Fruit fly (Drosophila melanogaster) whole organism, embryonic: Measurements from ENCODE around the gene CG15912.

ENCODE experiments used
- Ada2b ChIP-seq: fragments of 200-800 bp; sonication (Bioruptor generic); IDR thresholded peaks from 2 replicates; pipeline ENCODE4 v1.3.6; 2022; ENCODE audit warnings: missing biosample characterization, missing genetic modification characterization
- Bteb2 ChIP-seq: fragments of 200-800 bp; sonication (Bioruptor generic); optimal IDR thresholded peaks from 2 replicates; lab custom pipeline; 2016; ENCODE audit warnings: missing biosample characterization, missing genetic modification characterization
- CG10565 ChIP-seq: fragments of 200-800 bp; sonication (Bioruptor generic); optimal IDR thresholded peaks from 3 replicates; lab custom pipeline; 2016; ENCODE audit warnings: missing biosample characterization, mild to moderate bottlenecking, missing genetic modification characterization
- CG11560 ChIP-seq: fragments of 200-800 bp; sonication (Bioruptor generic); IDR thresholded peaks from 3 replicates; pipeline ENCODE4 v1.3.6; 2022; ENCODE audit warnings: missing biosample characterization, missing genetic modification characterization
- CG11695 ChIP-seq: fragments of 200-800 bp; sonication (Bioruptor generic); IDR thresholded peaks from 3 replicates; pipeline ENCODE4 v1.3.6; 2022; ENCODE audit warnings: missing biosample characterization, missing genetic modification characterization
- CG14014 ChIP-seq: fragments of 200-800 bp; sonication (Bioruptor generic); IDR thresholded peaks from 2 replicates; pipeline ENCODE4 v1.3.6; 2022; ENCODE audit warnings: missing biosample characterization, missing genetic modification characterization
- CG15479 ChIP-seq: fragments of 200-800 bp; sonication (Bioruptor generic); optimal IDR thresholded peaks from 3 replicates; lab custom pipeline; 2019; ENCODE audit warnings: missing biosample characterization, mild to moderate bottlenecking, missing genetic modification characterization, moderate library complexity
- CG1647 ChIP-seq: fragments of 200-800 bp; sonication (Bioruptor generic); optimal IDR thresholded peaks from 3 replicates; lab custom pipeline; 2016; ENCODE audit warnings: missing biosample characterization, missing genetic modification characterization
- CG17912 ChIP-seq: fragments of 200-800 bp; sonication (Bioruptor generic); optimal IDR thresholded peaks from 2 replicates; lab custom pipeline; 2018; ENCODE audit warnings: missing biosample characterization, mild to moderate bottlenecking, missing genetic modification characterization
- CG18011 ChIP-seq: fragments of 200-800 bp; sonication (Bioruptor generic); optimal IDR thresholded peaks from 2 replicates; lab custom pipeline; 2017; ENCODE audit warnings: missing biosample characterization, missing genetic modification characterization, mild to moderate bottlenecking, moderate library complexity, missing genotype
- CG2116 ChIP-seq: fragments of 200-800 bp; sonication (Bioruptor generic); optimal IDR thresholded peaks from 3 replicates; lab custom pipeline; 2018; ENCODE audit warnings: missing biosample characterization, mild to moderate bottlenecking, missing genetic modification characterization
- CG2678 ChIP-seq: fragments of 200-800 bp; sonication (Bioruptor generic); optimal IDR thresholded peaks from 3 replicates; lab custom pipeline; 2019; ENCODE audit warnings: missing biosample characterization, mild to moderate bottlenecking, missing genetic modification characterization, moderate library complexity
- CG31388 ChIP-seq: fragments of 200-800 bp; sonication (Bioruptor generic); optimal IDR thresholded peaks from 2 replicates; lab custom pipeline; 2016; ENCODE audit warnings: missing biosample characterization, missing genetic modification characterization
- CG3281 ChIP-seq: fragments of 200-800 bp; sonication (Bioruptor generic); optimal IDR thresholded peaks from 3 replicates; lab custom pipeline; 2017; ENCODE audit warnings: missing biosample characterization, mild to moderate bottlenecking, missing genetic modification characterization
- CG3726 ChIP-seq: fragments of 200-800 bp; sonication (Bioruptor generic); IDR thresholded peaks from 3 replicates; pipeline ENCODE4, ENCODE4 v1.3.6; 2022; ENCODE audit warnings: missing biosample characterization, missing genetic modification characterization
- CG3847 ChIP-seq: fragments of 200-800 bp; sonication (Bioruptor generic); IDR thresholded peaks from 2 replicates; pipeline ENCODE4 v1.3.6; 2022; ENCODE audit warnings: missing biosample characterization, missing genetic modification characterization
- CG4424 ChIP-seq: fragments of 200-800 bp; sonication (Bioruptor generic); optimal IDR thresholded peaks from 3 replicates; lab custom pipeline; 2016; ENCODE audit warnings: missing biosample characterization, missing genetic modification characterization
- CG4707 ChIP-seq: fragments of 200-800 bp; sonication (Bioruptor generic); optimal IDR thresholded peaks from 2 replicates; lab custom pipeline; 2018; ENCODE audit warnings: missing biosample characterization, mild to moderate bottlenecking, missing genetic modification characterization, moderate library complexity
- CG6654 ChIP-seq: fragments of 200-800 bp; sonication (Bioruptor generic); optimal IDR thresholded peaks from 2 replicates; lab custom pipeline; 2017; ENCODE audit warnings: missing biosample characterization, mild to moderate bottlenecking, missing genetic modification characterization
- CG6689 ChIP-seq: fragments of 200-800 bp; sonication (Bioruptor generic); IDR thresholded peaks from 2 replicates; pipeline ENCODE4 v1.3.6; 2022; ENCODE audit warnings: missing biosample characterization, missing genetic modification characterization
- CG7745 ChIP-seq: fragments of 200-800 bp; sonication (Bioruptor generic); optimal IDR thresholded peaks from 2 replicates; lab custom pipeline; 2018; ENCODE audit warnings: missing biosample characterization, mild to moderate bottlenecking, missing genetic modification characterization, moderate library complexity
- CG9727 ChIP-seq: fragments of 200-800 bp; sonication (Bioruptor generic); optimal IDR thresholded peaks from 3 replicates; lab custom pipeline; 2017; ENCODE audit warnings: missing biosample characterization, mild to moderate bottlenecking, missing genetic modification characterization
- Doc2 ChIP-seq: fragments of 200-800 bp; sonication (Bioruptor generic); IDR thresholded peaks from 2 replicates; pipeline ENCODE4 v1.3.6; 2022; ENCODE audit warnings: missing biosample characterization, missing genetic modification characterization
- Dp ChIP-seq: fragments of 200-800 bp; sonication (Bioruptor generic); optimal IDR thresholded peaks from 2 replicates; lab custom pipeline; 2018; ENCODE audit warnings: missing biosample characterization, mild to moderate bottlenecking, missing genetic modification characterization, moderate library complexity
- Fer3 ChIP-seq: fragments of 200-800 bp; sonication (Bioruptor generic); optimal IDR thresholded peaks from 2 replicates; lab custom pipeline; 2018; ENCODE audit warnings: missing biosample characterization, mild to moderate bottlenecking, missing genetic modification characterization, moderate library complexity
- Gsc ChIP-seq: fragments of 200-800 bp; sonication (Bioruptor generic); IDR thresholded peaks from 2 replicates; pipeline ENCODE4 v1.3.6; 2022; ENCODE audit warnings: missing biosample characterization, missing genetic modification characterization
- H2.0 ChIP-seq: fragments of 200-800 bp; sonication (Bioruptor generic); IDR thresholded peaks from 2 replicates; pipeline ENCODE4 v1.3.6; 2022; ENCODE audit warnings: missing biosample characterization, missing genetic modification characterization
- HLH54F ChIP-seq: fragments of 200-800 bp; sonication (Bioruptor generic); optimal IDR thresholded peaks from 3 replicates; lab custom pipeline; 2016; ENCODE audit warnings: missing biosample characterization, missing genetic modification characterization
- Hr3 ChIP-seq: fragments of 200-800 bp; sonication (Bioruptor generic); optimal IDR thresholded peaks from 3 replicates; lab custom pipeline; 2016; ENCODE audit warnings: missing biosample characterization, missing genetic modification characterization
- NC2α ChIP-seq: fragments of 200-800 bp; sonication (Bioruptor generic); optimal IDR thresholded peaks from 2 replicates; lab custom pipeline; 2016; ENCODE audit warnings: missing biosample characterization, missing genetic modification characterization
- Pdp1 ChIP-seq, 2 experiments: fragments of 200-800 bp; sonication (Bioruptor generic); optimal IDR thresholded peaks; 3 replicates each; lab custom pipeline; 2016; ENCODE audit warnings: missing biosample characterization in 2 of 2, missing genetic modification characterization in 2 of 2, mild to moderate bottlenecking in 1 of 2, moderate library complexity in 1 of 2
- Ptx1 ChIP-seq: fragments of 200-800 bp; sonication (Bioruptor generic); IDR thresholded peaks from 2 replicates; pipeline ENCODE4 v1.3.6; 2022; ENCODE audit warnings: missing biosample characterization, missing genetic modification characterization
- Rx ChIP-seq: fragments of 200-800 bp; sonication (Bioruptor generic); IDR thresholded peaks from 2 replicates; pipeline ENCODE4 v1.3.6; 2022; ENCODE audit warnings: missing biosample characterization, missing genetic modification characterization
- Scr ChIP-seq: fragments of 200-800 bp; sonication (Bioruptor generic); IDR thresholded peaks from 2 replicates; pipeline ENCODE4 v1.3.6; 2022; ENCODE audit warnings: missing biosample characterization, missing genetic modification characterization; ENCODE audit not compliant: partially characterized antibody
- Usf ChIP-seq: fragments of 200-800 bp; sonication (Bioruptor generic); optimal IDR thresholded peaks from 2 replicates; lab custom pipeline; 2017; ENCODE audit warnings: missing genotype, missing biosample characterization, missing genetic modification characterization
- ase ChIP-seq: fragments of 200-800 bp; sonication (Bioruptor generic); IDR thresholded peaks from 3 replicates; pipeline ENCODE4 v1.3.6; 2022; ENCODE audit warnings: missing biosample characterization, missing genetic modification characterization
- ash1 ChIP-seq: fragments of 200-800 bp; sonication (Bioruptor generic); optimal IDR thresholded peaks from 2 replicates; lab custom pipeline; 2018; ENCODE audit warnings: missing biosample characterization, mild to moderate bottlenecking, missing genetic modification characterization
- chinmo ChIP-seq: fragments of 200-800 bp; sonication (Bioruptor generic); IDR thresholded peaks from 4 replicates; pipeline ENCODE4 v1.3.6; 2022; ENCODE audit warnings: missing biosample characterization, missing genetic modification characterization; ENCODE audit not compliant: partially characterized antibody
- crp ChIP-seq, 2 experiments: fragments of 200-800 bp; sonication (Bioruptor generic); optimal IDR thresholded peaks; 2 replicates in 1 of 2; 3 replicates in 1 of 2; lab custom pipeline; 2017; ENCODE audit warnings: missing biosample characterization in 2 of 2, missing genetic modification characterization in 2 of 2, mild to moderate bottlenecking in 1 of 2, moderate library complexity in 1 of 2
- eve ChIP-seq, 2 experiments: fragments of >200 bp; optimal IDR thresholded peaks; 2 replicates each; lab custom pipeline; 2017; ENCODE audit warnings: missing biosample characterization in 2 of 2, missing genetic modification characterization in 2 of 2
- hkb ChIP-seq, 2 experiments: fragments of 200-800 bp in 1 of 2; fragments of >200 bp in 1 of 2; sonication (Bioruptor generic) in 1 of 2; IDR thresholded peaks in 1 of 2; optimal IDR thresholded peaks in 1 of 2; 2 replicates each; pipeline versions ENCODE4 v1.3.6 to Lab custom; 2017 to 2022; ENCODE audit warnings: missing biosample characterization in 1 of 2, missing genetic modification characterization in 1 of 2
- hth ChIP-seq: fragments of >200 bp; optimal IDR thresholded peaks from 2 replicates; lab custom pipeline; 2017; ENCODE audit warnings: inconsistent platforms
- insv ChIP-seq, 2 experiments: fragments of 200-800 bp; sonication (Bioruptor generic); optimal IDR thresholded peaks; 3 replicates each; lab custom pipeline; 2016 to 2018; ENCODE audit warnings: missing biosample characterization in 2 of 2, missing genetic modification characterization in 2 of 2
- jigr1 ChIP-seq: fragments of 200-800 bp; sonication (Bioruptor generic); IDR thresholded peaks from 3 replicates; pipeline ENCODE4 v1.3.6; 2022; ENCODE audit warnings: missing biosample characterization, missing genetic modification characterization
- knrl ChIP-seq: fragments of 200-800 bp; sonication (Bioruptor generic); IDR thresholded peaks from 3 replicates; pipeline ENCODE4 v1.3.6; 2022; ENCODE audit warnings: missing biosample characterization, missing genetic modification characterization; ENCODE audit not compliant: partially characterized antibody
- mirr ChIP-seq: fragments of 200-800 bp; sonication (Bioruptor generic); optimal IDR thresholded peaks from 3 replicates; lab custom pipeline; 2018; ENCODE audit warnings: missing biosample characterization, mild to moderate bottlenecking, missing genetic modification characterization
- otp ChIP-seq: fragments of 200-800 bp; sonication (Bioruptor generic); IDR thresholded peaks from 3 replicates; pipeline ENCODE4, ENCODE4 v1.3.6; 2022; ENCODE audit warnings: missing biosample characterization, missing genetic modification characterization
- pfk ChIP-seq: fragments of 200-800 bp; sonication (Bioruptor generic); optimal IDR thresholded peaks from 2 replicates; lab custom pipeline; 2018; ENCODE audit warnings: missing biosample characterization, mild to moderate bottlenecking, missing genetic modification characterization, moderate library complexity
- stwl ChIP-seq: fragments of 200-800 bp; sonication (Bioruptor generic); optimal IDR thresholded peaks from 3 replicates; lab custom pipeline; 2018; ENCODE audit warnings: missing biosample characterization, mild to moderate bottlenecking, missing genetic modification characterization, moderate library complexity
- tgo ChIP-seq: fragments of 200-800 bp; sonication (Bioruptor generic); IDR thresholded peaks from 3 replicates; pipeline ENCODE4 v1.3.6; 2022; ENCODE audit warnings: missing biosample characterization, missing genetic modification characterization
- wor ChIP-seq: fragments of 200-800 bp; sonication (Bioruptor generic); IDR thresholded peaks from 2 replicates; pipeline ENCODE4 v1.3.6; 2022; ENCODE audit warnings: missing biosample characterization, missing genetic modification characterization

CG15912 gene

DNA sequence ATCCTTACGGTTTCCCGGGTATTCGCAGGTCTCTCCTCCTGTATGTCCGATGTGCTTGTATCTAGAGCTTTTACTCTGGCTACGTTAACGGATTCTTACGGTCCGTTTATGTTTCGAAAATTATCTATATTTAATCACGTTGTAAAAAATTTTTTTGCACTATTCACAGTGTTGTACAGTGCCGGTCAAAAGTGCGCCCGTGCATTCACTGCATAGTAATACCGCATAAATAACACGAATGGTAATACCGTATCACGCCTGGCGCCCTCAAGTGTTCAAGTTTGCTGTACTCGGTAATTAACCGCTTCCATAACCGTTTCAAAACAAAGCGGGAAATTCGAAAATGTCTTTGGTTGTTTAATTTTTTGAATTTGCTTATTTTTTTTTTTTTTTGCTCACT lies 5.1 kb downstream of the CG15912 start, which contains the start of gene CG11444 (continued):
- TF ChIP-seq tgo (GFP tag; lab: Robert Waterston, UW) = no peak
- no peak for TF ChIP-seq CG9727
- TF ChIP-seq Rx = no peak
- TF ChIP-seq Pdp1 (GFP tag; optimal IDR thresholded peaks at IDR 0.05; lab: Kevin White, UChicago) = peak; percentile 51 to 79
- no peak for TF ChIP-seq CG31388 (GFP tag; lab: Kevin White, UChicago)
- no peak for TF ChIP-seq wor (GFP tag; lab: Robert Waterston, UW)
- TF ChIP-seq ase (GFP tag; lab: Robert Waterston, UW) = no peak
- no peak for TF ChIP-seq hth (lab: Kevin White, UChicago)
- no peak for TF ChIP-seq CG4707 (GFP tag; lab: Kevin White, UChicago)
- TF ChIP-seq CG10565 (GFP tag; lab: Kevin White, UChicago) = no peak
- TF ChIP-seq CG11560 = no peak
- TF ChIP-seq CG3281 (GFP tag; lab: Kevin White, UChicago) = peak; percentile 9
- TF ChIP-seq CG3726 = no peak
- no peak for TF ChIP-seq Scr (GFP tag; lab: Robert Waterston, UW)
- TF ChIP-seq H2.0 (GFP tag; lab: Robert Waterston, UW) = no peak
- TF ChIP-seq CG15479 (GFP tag; lab: Kevin White, UChicago) = no peak
- TF ChIP-seq jigr1 (GFP tag; lab: Robert Waterston, UW) = no peak
- TF ChIP-seq crp (GFP tag; optimal IDR thresholded peaks at IDR 0.05; lab: Kevin White, UChicago) = no peak
- peak in 1 of 2 experiments; percentile 22 for TF ChIP-seq insv (GFP tag; optimal IDR thresholded peaks at IDR 0.05; lab: Kevin White, UChicago)
- peak; percentile 25; the same call in 1 of the 2 replicates for TF ChIP-seq Ptx1
- peak; percentile 29; the same call in 1 of the 3 replicates for TF ChIP-seq knrl (GFP tag; lab: Robert Waterston, UW)
- peak; percentile 76 for TF ChIP-seq stwl (tag; lab: Kevin White, UChicago)
- peak; percentile 76 for TF ChIP-seq CG3847 (GFP tag; lab: Robert Waterston, UW)
- TF ChIP-seq Ada2b (GFP tag; lab: Robert Waterston, UW) = no peak
- no peak for TF ChIP-seq CG6654 (GFP tag; lab: Kevin White, UChicago)
- peak; percentile 75 for TF ChIP-seq CG2116 (GFP tag; lab: Kevin White, UChicago)
- peak; percentile 32; the same call in 1 of the 2 replicates for TF ChIP-seq CG14014 (GFP tag; lab: Robert Waterston, UW)
- TF ChIP-seq CG11695 (GFP tag; lab: Robert Waterston, UW) = no peak
- TF ChIP-seq mirr = peak; percentile 41
- no peak for TF ChIP-seq Bteb2 (GFP tag; lab: Kevin White, UChicago)
- TF ChIP-seq Gsc (GFP tag; lab: Robert Waterston, UW) = no peak
- TF ChIP-seq otp (GFP tag; lab: Robert Waterston, UW) = no peak
- TF ChIP-seq chinmo (GFP tag; lab: Robert Waterston, UW) = no peak
- TF ChIP-seq CG17912 = peak; percentile 30
- TF ChIP-seq Fer3 (tag; lab: Kevin White, UChicago) = no peak
- no peak for TF ChIP-seq NC2α (GFP tag; lab: Kevin White, UChicago)
- TF ChIP-seq CG7745 (tag; lab: Kevin White, UChicago) = no peak
- no peak for TF ChIP-seq eve (GFP tag; optimal IDR thresholded peaks at IDR 0.05; lab: Kevin White, UChicago)
- TF ChIP-seq Doc2 = no peak
- no peak for TF ChIP-seq CG2678 (tag; lab: Kevin White, UChicago)
- peak; percentile 26 for TF ChIP-seq CG1647 (GFP tag; lab: Kevin White, UChicago)
- peak; percentile 91 for TF ChIP-seq Dp (GFP tag; lab: Kevin White, UChicago)
- no peak for TF ChIP-seq CG6689 (GFP tag; lab: Robert Waterston, UW)
- TF ChIP-seq HLH54F (GFP tag; lab: Kevin White, UChicago) = peak; percentile 32
- no peak for TF ChIP-seq ash1 (GFP tag; lab: Kevin White, UChicago)
- TF ChIP-seq Hr3 (GFP tag; lab: Kevin White, UChicago) = peak; percentile 4
- TF ChIP-seq Usf (GFP tag; lab: Kevin White, UChicago) = peak; percentile 13
- TF ChIP-seq CG18011 (GFP tag; lab: Kevin White, UChicago) = no peak
- peak; percentile 44 for TF ChIP-seq pfk (GFP tag; lab: Kevin White, UChicago)
- no peak for TF ChIP-seq CG4424
- TF ChIP-seq hkb (optimal IDR thresholded peaks at IDR 0.05; lab: Kevin White, UChicago) = no peak
- TF ChIP-seq hkb (GFP tag; IDR thresholded peaks at IDR 0.05; lab: Robert Waterston, UW) = no peak
